Fruit fly (Drosophila melanogaster) whole organism, adult: ENCODE results near the gene mRpS18B.

Experiments used
- CG11617 ChIP-seq: fragments of 200-800 bp; sonication (Bioruptor generic); optimal IDR thresholded peaks from 2 replicates; lab custom pipeline; 2017; ENCODE audit warnings: mild to moderate bottlenecking, missing biosample characterization, missing genetic modification reagents, missing genetic modification characterization
- CG12768 ChIP-seq: fragments of 200-800 bp; sonication (Bioruptor generic); optimal IDR thresholded peaks from 2 replicates; lab custom pipeline; 2017; ENCODE audit warnings: missing biosample characterization, missing genetic modification characterization, mild to moderate bottlenecking, moderate library complexity, missing genetic modification reagents
- CG14711 ChIP-seq: fragments of 200-800 bp; sonication (Bioruptor generic); optimal IDR thresholded peaks from 2 replicates; lab custom pipeline; 2018; ENCODE audit warnings: missing biosample characterization, mild to moderate bottlenecking, missing genetic modification characterization, moderate library complexity
- CG33017 ChIP-seq: fragments of 200-800 bp; sonication (Bioruptor generic); optimal IDR thresholded peaks from 2 replicates; lab custom pipeline; 2018; ENCODE audit warnings: missing biosample characterization, mild to moderate bottlenecking, missing genetic modification characterization, moderate library complexity
- CG5204 ChIP-seq: fragments of 200-800 bp; sonication (Bioruptor generic); optimal IDR thresholded peaks from 2 replicates; lab custom pipeline; 2016; ENCODE audit warnings: missing biosample characterization, missing genetic modification characterization
- Crg-1 ChIP-seq: fragments of 200-800 bp; sonication (Bioruptor generic); optimal IDR thresholded peaks from 2 replicates; lab custom pipeline; 2016; ENCODE audit warnings: missing biosample characterization, missing genetic modification characterization
- Mnt ChIP-seq: fragments of 200-800 bp; sonication (Bioruptor generic); optimal IDR thresholded peaks from 2 replicates; lab custom pipeline; 2016; ENCODE audit warnings: missing biosample characterization, mild to moderate bottlenecking, missing genetic modification characterization
- cic ChIP-seq: fragments of 200-800 bp; sonication (Bioruptor generic); optimal IDR thresholded peaks from 2 replicates; lab custom pipeline; 2017; ENCODE audit warnings: missing biosample characterization, mild to moderate bottlenecking, missing genetic modification characterization, moderate library complexity
- cnc ChIP-seq, 2 experiments: fragments of >200 bp; optimal IDR thresholded peaks; 2 replicates each; lab custom pipeline; 2017
- toe ChIP-seq: fragments of 200-800 bp; sonication (Bioruptor generic); optimal IDR thresholded peaks from 2 replicates; lab custom pipeline; 2016; ENCODE audit warnings: missing biosample characterization, missing genetic modification characterization

DNA sequence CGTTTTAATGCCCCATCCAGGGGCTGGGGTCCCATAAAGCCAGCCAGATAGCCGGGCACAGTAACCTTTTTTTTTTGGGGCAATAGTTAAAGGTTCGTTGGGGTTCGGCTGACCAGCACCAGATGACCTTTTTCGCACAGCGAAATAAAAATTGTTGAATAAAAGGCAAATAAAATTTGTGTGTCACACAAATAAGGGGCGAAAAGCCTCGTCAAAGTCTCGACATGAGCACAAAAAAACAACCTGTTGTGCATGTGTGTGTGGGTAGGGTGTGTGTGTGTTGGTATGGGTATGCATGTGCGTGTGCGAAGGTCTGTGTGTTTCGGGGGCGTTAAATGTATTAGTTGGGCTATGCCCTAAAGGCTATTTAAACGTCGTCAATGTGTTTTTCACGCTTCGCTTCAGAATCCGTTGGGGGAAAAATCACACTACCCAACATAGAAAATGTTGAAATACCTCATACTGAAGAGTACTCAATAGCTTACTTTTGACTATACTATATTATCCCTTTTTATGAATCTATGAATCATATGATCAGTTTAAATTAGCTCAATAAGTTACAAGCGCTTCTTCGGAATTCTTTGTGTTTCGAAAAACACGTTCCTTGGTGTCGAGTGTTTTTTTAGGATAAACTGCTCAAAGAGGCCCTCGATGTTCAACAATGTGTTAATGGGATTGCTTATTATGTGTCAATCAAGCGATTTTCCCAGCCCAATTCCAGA is 45.7 kb downstream of the mRpS18B start:
- TF ChIP-seq Mnt (no peak), CG33017 (tag; lab: Kevin White, UChicago) (no peak), CG12768 (GFP tag; lab: Kevin White, UChicago) (no peak), cnc (optimal IDR thresholded peaks at IDR 0.05; lab: Kevin White, UChicago) (no peak), Crg-1 (no peak), CG5204 (GFP tag; lab: Kevin White, UChicago) (no peak), CG11617 (GFP tag; lab: Kevin White, UChicago) (no peak), toe (GFP tag; lab: Kevin White, UChicago) (no peak), CG14711 (no peak), cic (no peak)
